Worm (Caenorhabditis elegans) whole organism, late embryonic: Measurements from ENCODE around the gene F41G4.13.
"Not testable (repeated sequence)": the region's sequence is repeated elsewhere in the genome, so short reads cannot be mapped to it uniquely, and the experiment has no call there.

ENCODE experiments used
- K02D7.2 ChIP-seq: sonication (generic microtip); optimal IDR thresholded peaks from 2 replicates; lab custom pipeline; 2017; ENCODE audit warnings: mild to moderate bottlenecking, missing genetic modification characterization, missing compliant biosample characterization
- K09A11.1 ChIP-seq: sonication (generic microtip); optimal IDR thresholded peaks from 2 replicates; lab custom pipeline; 2017; ENCODE audit warnings: antibody characterized with exemption, mild to moderate bottlenecking, missing genetic modification characterization, missing compliant biosample characterization; ENCODE audit not compliant: insufficient read depth
- Y22D7AL.16 ChIP-seq: sonication (generic microtip); optimal IDR thresholded peaks from 2 replicates; lab custom pipeline; 2016; ENCODE audit warnings: missing genetic modification characterization, missing compliant biosample characterization
- ama-1 ChIP-seq: fragments of 150-350 bp; optimal IDR thresholded peaks from 2 replicates; lab custom pipeline; 2014
- ceh-18 ChIP-seq: sonication (generic microtip); optimal IDR thresholded peaks from 2 replicates; lab custom pipeline; 2016; ENCODE audit warnings: missing genetic modification characterization, missing compliant biosample characterization
- ceh-19 ChIP-seq: fragments of 200-800 bp; sonication (Bioruptor generic); optimal IDR thresholded peaks from 2 replicates; lab custom pipeline; 2018; ENCODE audit warnings: mild to moderate bottlenecking, missing genetic modification characterization, missing compliant biosample characterization
- ceh-2 ChIP-seq: sonication (generic microtip); optimal IDR thresholded peaks from 2 replicates; lab custom pipeline; 2016; ENCODE audit warnings: missing genotype, missing genetic modification characterization, missing compliant biosample characterization
- ceh-24 ChIP-seq: sonication (generic microtip); optimal IDR thresholded peaks from 2 replicates; lab custom pipeline; 2016; ENCODE audit warnings: mild to moderate bottlenecking, missing genetic modification characterization, missing compliant biosample characterization
- ceh-30 ChIP-seq: fragments of 150-350 bp; optimal IDR thresholded peaks from 2 replicates; lab custom pipeline; 2014; ENCODE audit warnings: missing biosample characterization, missing genetic modification characterization
- ceh-31 ChIP-seq: sonication (generic microtip); optimal IDR thresholded peaks from 2 replicates; lab custom pipeline; 2016; ENCODE audit warnings: missing genetic modification characterization, missing compliant biosample characterization
- ceh-34 ChIP-seq: sonication (generic microtip); optimal IDR thresholded peaks from 2 replicates; lab custom pipeline; 2016; ENCODE audit warnings: mild to moderate bottlenecking, missing genetic modification characterization, missing compliant biosample characterization
- ceh-48 ChIP-seq: sonication (generic microtip); optimal IDR thresholded peaks from 2 replicates; lab custom pipeline; 2016; ENCODE audit warnings: missing genetic modification characterization, inconsistent platforms, missing compliant biosample characterization
- ceh-9 ChIP-seq: sonication (generic microtip); optimal IDR thresholded peaks from 2 replicates; lab custom pipeline; 2016; ENCODE audit warnings: mild to moderate bottlenecking, missing genetic modification characterization, inconsistent platforms, missing compliant biosample characterization
- che-1 ChIP-seq: sonication (generic microtip); optimal IDR thresholded peaks from 2 replicates; lab custom pipeline; 2016; ENCODE audit warnings: mild to moderate bottlenecking, missing genetic modification characterization, missing compliant biosample characterization
- dmd-4 ChIP-seq: sonication (generic microtip); optimal IDR thresholded peaks from 2 replicates; lab custom pipeline; 2016; ENCODE audit warnings: borderline replicate concordance, missing genetic modification characterization, missing compliant biosample characterization
- dve-1 ChIP-seq: sonication (generic microtip); optimal IDR thresholded peaks from 2 replicates; lab custom pipeline; 2017; ENCODE audit warnings: antibody characterized with exemption, mild to moderate bottlenecking, missing genetic modification characterization, missing compliant biosample characterization
- ets-4 ChIP-seq: sonication (generic microtip); optimal IDR thresholded peaks from 2 replicates; lab custom pipeline; 2016; ENCODE audit warnings: missing genetic modification characterization, missing compliant biosample characterization
- eyg-1 ChIP-seq: sonication (generic microtip); optimal IDR thresholded peaks from 2 replicates; lab custom pipeline; 2016; ENCODE audit warnings: missing genotype, missing genetic modification characterization, missing compliant biosample characterization
- fax-1 ChIP-seq: sonication (generic microtip); optimal IDR thresholded peaks from 2 replicates; lab custom pipeline; 2016; ENCODE audit warnings: missing genotype, missing genetic modification characterization, missing compliant biosample characterization
- fkh-10 ChIP-seq: fragments of 150-350 bp; optimal IDR thresholded peaks from 2 replicates; lab custom pipeline; 2014; ENCODE audit warnings: missing biosample characterization, missing genetic modification reagents, missing genetic modification characterization
- fkh-6 ChIP-seq: sonication (generic microtip); optimal IDR thresholded peaks from 2 replicates; lab custom pipeline; 2016; ENCODE audit warnings: missing genetic modification characterization, missing compliant biosample characterization
- gmeb-2 ChIP-seq: sonication (generic microtip); optimal IDR thresholded peaks from 2 replicates; lab custom pipeline; 2016; ENCODE audit warnings: missing genetic modification characterization, inconsistent platforms, missing compliant biosample characterization
- hlh-30 ChIP-seq: sonication (generic microtip); optimal IDR thresholded peaks from 2 replicates; lab custom pipeline; 2017; ENCODE audit warnings: antibody characterized with exemption, missing genetic modification characterization, missing compliant biosample characterization; ENCODE audit not compliant: insufficient read depth
- hlh-6 ChIP-seq: sonication (generic microtip); optimal IDR thresholded peaks from 2 replicates; lab custom pipeline; 2016; ENCODE audit warnings: missing genotype, missing genetic modification characterization, missing compliant biosample characterization
- hlh-8 ChIP-seq: sonication (generic microtip); optimal IDR thresholded peaks from 2 replicates; lab custom pipeline; 2016; ENCODE audit warnings: missing genotype, missing genetic modification characterization, missing compliant biosample characterization
- lim-6 ChIP-seq: sonication (generic microtip); optimal IDR thresholded peaks from 2 replicates; lab custom pipeline; 2016; ENCODE audit warnings: missing genetic modification characterization, missing compliant biosample characterization
- mec-3 ChIP-seq: sonication (generic microtip); optimal IDR thresholded peaks from 2 replicates; lab custom pipeline; 2016; ENCODE audit warnings: borderline replicate concordance, missing genetic modification characterization, missing compliant biosample characterization
- nfya-1 ChIP-seq: sonication (generic microtip); optimal IDR thresholded peaks from 2 replicates; lab custom pipeline; 2017; ENCODE audit warnings: missing genetic modification characterization, mild to moderate bottlenecking, missing compliant biosample characterization, antibody characterized with exemption, moderate library complexity
- nhr-232 ChIP-seq: sonication (generic microtip); optimal IDR thresholded peaks from 2 replicates; lab custom pipeline; 2016; ENCODE audit warnings: missing genetic modification characterization, missing compliant biosample characterization
- npax-4 ChIP-seq: sonication (generic microtip); optimal IDR thresholded peaks from 2 replicates; lab custom pipeline; 2016; ENCODE audit warnings: missing genetic modification characterization, missing compliant biosample characterization
- pag-3 ChIP-seq: sonication (generic microtip); optimal IDR thresholded peaks from 2 replicates; lab custom pipeline; 2016; ENCODE audit warnings: missing compliant biosample characterization, missing genetic modification characterization, borderline replicate concordance
- pha-4 ChIP-seq: fragments of 150-350 bp; optimal IDR thresholded peaks from 2 replicates; lab custom pipeline; 2018; ENCODE audit warnings: missing biosample characterization, missing genetic modification reagents, missing genetic modification characterization
- pqm-1 ChIP-seq: sonication (generic microtip); optimal IDR thresholded peaks from 2 replicates; lab custom pipeline; 2016; ENCODE audit warnings: missing genetic modification characterization, missing compliant biosample characterization
- ref-2 ChIP-seq: sonication (generic microtip); optimal IDR thresholded peaks from 2 replicates; lab custom pipeline; 2016; ENCODE audit warnings: missing genetic modification characterization, missing compliant biosample characterization
- sdc-2 ChIP-seq: sonication (generic microtip); optimal IDR thresholded peaks from 2 replicates; lab custom pipeline; 2016; ENCODE audit warnings: missing genotype, missing genetic modification characterization, missing compliant biosample characterization
- sox-4 ChIP-seq: sonication (generic microtip); optimal IDR thresholded peaks from 2 replicates; lab custom pipeline; 2017; ENCODE audit warnings: mild to moderate bottlenecking, missing genetic modification characterization, inconsistent platforms, missing compliant biosample characterization
- syd-9 ChIP-seq: sonication (generic microtip); optimal IDR thresholded peaks from 2 replicates; lab custom pipeline; 2016; ENCODE audit warnings: mild to moderate bottlenecking, missing genetic modification characterization, moderate library complexity, missing compliant biosample characterization
- tbx-2 ChIP-seq: sonication (generic microtip); optimal IDR thresholded peaks from 2 replicates; lab custom pipeline; 2016; ENCODE audit warnings: missing genetic modification characterization, missing compliant biosample characterization
- tbx-7 ChIP-seq: sonication (generic microtip); optimal IDR thresholded peaks from 2 replicates; lab custom pipeline; 2016; ENCODE audit warnings: missing genotype, missing genetic modification characterization, missing compliant biosample characterization
- ttx-3 ChIP-seq: sonication (generic microtip); optimal IDR thresholded peaks from 2 replicates; lab custom pipeline; 2016; ENCODE audit warnings: missing genetic modification reagents, missing genetic modification characterization, missing compliant biosample characterization
- unc-3 ChIP-seq, 2 experiments: fragments of 200-800 bp in 1 of 2; sonication (Bioruptor generic) in 1 of 2; sonication (generic microtip) in 1 of 2; conservative IDR thresholded peaks in 1 of 2; optimal IDR thresholded peaks in 1 of 2; 2 replicates each; pipeline versions ENCODE4 v1.3.6 to Lab custom; 2016 to 2022; ENCODE audit warnings: missing compliant biosample characterization in 2 of 2, missing genetic modification characterization in 2 of 2, missing genetic modification reagents in 1 of 2
- unc-86 ChIP-seq: sonication (generic microtip); optimal IDR thresholded peaks from 2 replicates; lab custom pipeline; 2016; ENCODE audit warnings: missing genetic modification characterization, missing compliant biosample characterization
- ztf-16 ChIP-seq: sonication (generic microtip); optimal IDR thresholded peaks from 2 replicates; lab custom pipeline; 2017; ENCODE audit warnings: missing genetic modification characterization, missing compliant biosample characterization

F41G4.13 gene

ce11 chrX:16834691-16835090, at the start of gene F41G4.13:
Gene F41G4.13 (minus strand): TSS chrX:16834791.
- TF ChIP-seq K09A11.1; pha-4 (tag; lab: Kevin White, UChicago); nfya-1 (tag; lab: Kevin White, UChicago): not testable (repeated sequence)

DNA sequence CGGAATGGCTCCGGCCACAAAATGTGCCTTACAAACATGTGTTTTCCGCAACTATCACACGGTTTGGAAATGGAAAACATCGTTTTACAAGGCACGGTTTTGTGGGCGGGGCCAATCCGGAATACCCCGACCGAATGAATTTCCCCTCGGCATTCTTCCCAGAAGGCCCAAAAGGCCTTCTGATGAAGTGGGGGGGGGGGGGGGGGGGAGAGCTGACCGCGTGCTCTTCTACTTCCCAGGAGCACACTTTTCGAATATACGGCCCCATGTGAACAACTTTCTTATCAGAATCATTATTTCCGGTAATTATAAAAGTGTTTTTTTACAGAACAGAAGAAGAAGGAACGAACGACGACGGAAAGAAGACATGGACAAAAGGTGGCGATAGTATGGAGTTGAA, 49.5 kb upstream of the F41G4.13 start:
- TF ChIP-seq ama-1 (lab: Kevin White, UChicago) = no peak

DNA sequence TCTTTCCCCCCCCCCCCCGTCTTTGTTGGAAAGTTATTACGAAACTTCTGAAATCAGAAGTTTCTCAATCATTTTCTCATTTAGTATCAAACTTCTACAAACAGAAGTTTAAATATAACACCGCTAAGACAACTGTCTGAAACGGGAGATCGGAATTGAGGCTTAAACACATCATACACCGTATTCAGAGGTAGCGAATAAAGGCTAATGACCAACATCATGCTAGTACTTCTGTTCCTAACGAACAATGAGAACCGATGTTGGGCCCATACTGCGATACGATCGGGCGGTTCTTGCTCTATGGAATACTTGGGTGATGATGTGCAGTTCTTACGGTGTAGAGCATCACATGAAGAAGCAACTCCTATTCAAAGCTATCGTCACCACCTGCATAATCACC, 48.8 kb upstream of the F41G4.13 start, which contains the start of gene Y13C8A.1:
TSS of gene Y13C8A.1 (plus strand) at position 301 of the 400 bp plus-strand sequence.
- not testable (repeated sequence) for TF ChIP-seq ceh-30; ets-4 (tag; lab: Kevin White, UChicago); ref-2 (tag; lab: Kevin White, UChicago)

ce11 chrX:16880426-16880825, 45.8 kb upstream of the F41G4.13 start, which contains the start of gene acs-9:
Gene acs-9 (minus strand): TSS chrX:16880526.
- TF ChIP-seq syd-9 (no peak), ceh-19 (GFP tag; lab: Kevin White, UChicago) (no peak), eyg-1 (tag; lab: Kevin White, UChicago) (no peak), Y22D7AL.16 (no peak), nhr-232 (tag; lab: Kevin White, UChicago) (no peak), ceh-9 (tag; lab: Kevin White, UChicago) (no peak), hlh-8 (tag; lab: Kevin White, UChicago) (no peak), sdc-2 (no peak), ttx-3 (tag; lab: Kevin White, UChicago) (no peak), tbx-2 (tag; lab: Kevin White, UChicago) (no peak), lim-6 (tag; lab: Kevin White, UChicago) (no peak), tbx-7 (no peak), sox-4 (tag; lab: Kevin White, UChicago) (no peak), ets-4 (tag; lab: Kevin White, UChicago) (no peak), gmeb-2 (tag; lab: Kevin White, UChicago) (no peak)
- TF ChIP-seq, all 69 proteins: peak for 0

DNA sequence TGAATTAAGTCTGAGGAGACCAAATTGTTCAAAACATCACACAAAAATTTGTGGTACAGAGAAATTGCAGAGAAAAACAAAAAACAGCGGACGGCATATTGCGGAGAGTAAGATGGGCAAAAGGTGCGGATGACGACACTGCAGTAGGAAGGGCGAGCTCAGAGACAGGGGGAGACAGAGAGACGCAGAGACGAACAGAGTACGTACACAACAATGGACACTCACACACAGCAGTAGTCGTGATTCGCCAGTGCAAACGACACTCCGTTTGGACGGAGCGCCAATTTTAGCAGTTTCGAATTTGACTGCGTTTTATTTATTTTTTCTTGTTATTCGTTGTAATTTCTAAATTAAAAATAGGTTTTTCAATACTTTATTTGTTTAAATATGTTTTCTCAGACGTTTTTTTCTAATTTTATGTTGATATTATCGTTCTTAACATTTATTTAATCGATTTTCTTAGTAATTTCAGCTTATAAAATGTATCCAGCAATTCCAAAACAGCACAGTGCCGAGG, 37.9 kb upstream of the F41G4.13 start, which contains the start of gene T20F7.1:
TSS of gene T20F7.1 (plus strand) at position 467 of the 517 bp plus-strand sequence.
- TF ChIP-seq fkh-6 (tag; lab: Kevin White, UChicago) = no peak
- no peak for TF ChIP-seq ceh-24 (tag; lab: Kevin White, UChicago)
- TF ChIP-seq ceh-18 = peak; percentile 52
- peak; percentile 10 for TF ChIP-seq ceh-2 (tag; lab: Kevin White, UChicago)
- TF ChIP-seq ceh-31 (tag; lab: Kevin White, UChicago) = peak; percentile 62
- no peak for TF ChIP-seq ceh-48
- TF ChIP-seq K02D7.2 (tag; lab: Kevin White, UChicago) = no peak
- TF ChIP-seq K09A11.1 = no peak
- peak; percentile 68 for TF ChIP-seq nfya-1 (tag; lab: Kevin White, UChicago)
- TF ChIP-seq ceh-34 (tag; lab: Kevin White, UChicago) = peak; percentile 22
- peak; percentile 74 for TF ChIP-seq sdc-2
- no peak for TF ChIP-seq ttx-3 (tag; lab: Kevin White, UChicago)
- no peak for TF ChIP-seq hlh-6 (tag; lab: Kevin White, UChicago)
- no peak for TF ChIP-seq ref-2 (tag; lab: Kevin White, UChicago)
- no peak for TF ChIP-seq unc-3 (GFP tag; conservative IDR thresholded peaks at IDR 0.05; lab: Robert Waterston, UW)
- no peak for TF ChIP-seq unc-3 (tag; optimal IDR thresholded peaks at IDR 0.05; lab: Kevin White, UChicago)
- peak; percentile 54 for TF ChIP-seq hlh-30 (tag; lab: Kevin White, UChicago)
- TF ChIP-seq mec-3 (tag; lab: Kevin White, UChicago) = no peak
- no peak for TF ChIP-seq unc-86 (tag; lab: Kevin White, UChicago)
- no peak for TF ChIP-seq ceh-9 (tag; lab: Kevin White, UChicago)
- TF ChIP-seq che-1 (tag; lab: Kevin White, UChicago) = no peak
- no peak for TF ChIP-seq pqm-1 (tag; lab: Kevin White, UChicago)
- TF ChIP-seq fax-1 = no peak
- no peak for TF ChIP-seq ztf-16 (tag; lab: Kevin White, UChicago)
- TF ChIP-seq lim-6 (tag; lab: Kevin White, UChicago) = no peak
- TF ChIP-seq pag-3 (tag; lab: Kevin White, UChicago) = no peak
- no peak for TF ChIP-seq fkh-10
- no peak for TF ChIP-seq tbx-7
- TF ChIP-seq ceh-19 (GFP tag; lab: Kevin White, UChicago) = no peak
- TF ChIP-seq dmd-4 = no peak
- TF ChIP-seq ceh-30 = peak; percentile 13
- TF ChIP-seq npax-4 (tag; lab: Kevin White, UChicago) = no peak
- TF ChIP-seq dve-1 = no peak
